Worm (Caenorhabditis elegans) whole organism, young adult: ENCODE results near the gene unc-32.
"Not testable (repeated sequence)": the region's sequence is repeated elsewhere in the genome, so short reads cannot be mapped to it uniquely, and the experiment has no call there.

Source experiments
- B0019.2 ChIP-seq: fragments of 200-800 bp; sonication (Bioruptor generic); conservative IDR thresholded peaks from 2 replicates; pipeline ENCODE4 v1.3.6; 2022; ENCODE audit warnings: missing genetic modification reagents, missing genetic modification characterization, missing compliant biosample characterization
- F33H1.4 ChIP-seq: fragments of 200-800 bp; sonication (Bioruptor generic); IDR thresholded peaks from 2 replicates; pipeline ENCODE4 v1.3.6; 2022; ENCODE audit warnings: missing genetic modification reagents, missing genetic modification characterization, missing compliant biosample characterization
- F39B2.1 ChIP-seq: fragments of 200-800 bp; sonication (Bioruptor generic); IDR thresholded peaks from 2 replicates; pipeline ENCODE4 v1.3.6; 2022; ENCODE audit warnings: missing genetic modification reagents, missing genetic modification characterization, missing compliant biosample characterization
- T07F8.4 ChIP-seq: sonication (generic microtip); optimal IDR thresholded peaks from 2 replicates; lab custom pipeline; 2016; ENCODE audit warnings: mild to moderate bottlenecking, missing genetic modification characterization, moderate library complexity, missing compliant biosample characterization
- T26A5.8 ChIP-seq: sonication (generic microtip); optimal IDR thresholded peaks from 2 replicates; lab custom pipeline; 2016; ENCODE audit warnings: missing genetic modification characterization, missing compliant biosample characterization
- Y53F4B.3 ChIP-seq: fragments of 200-800 bp; sonication (Bioruptor generic); IDR thresholded peaks from 2 replicates; pipeline ENCODE4 v1.3.6; 2022; ENCODE audit warnings: missing genetic modification reagents, missing genetic modification characterization, missing compliant biosample characterization
- Y56A3A.18 ChIP-seq: fragments of 200-800 bp; sonication (Bioruptor generic); IDR thresholded peaks from 2 replicates; pipeline ENCODE4 v1.3.6; 2022; ENCODE audit warnings: missing genetic modification reagents, missing genetic modification characterization, missing compliant biosample characterization
- Y79H2A.3 ChIP-seq: fragments of 200-800 bp; sonication (Bioruptor generic); conservative IDR thresholded peaks from 2 replicates; pipeline ENCODE4 v1.3.6; 2022; ENCODE audit warnings: missing genetic modification reagents, missing genetic modification characterization, missing compliant biosample characterization
- Y95B8A.8 ChIP-seq: fragments of 200-800 bp; sonication (Bioruptor generic); IDR thresholded peaks from 2 replicates; pipeline ENCODE4 v1.3.6; 2022; ENCODE audit warnings: missing genetic modification reagents, missing genetic modification characterization, missing compliant biosample characterization
- akir-1 ChIP-seq: fragments of 200-800 bp; sonication (Bioruptor generic); optimal IDR thresholded peaks from 2 replicates; lab custom pipeline; 2018; ENCODE audit warnings: mild to moderate bottlenecking, missing genetic modification characterization, moderate library complexity, missing compliant biosample characterization
- aptf-2 ChIP-seq: fragments of 200-800 bp; sonication (Bioruptor generic); conservative IDR thresholded peaks from 2 replicates; pipeline ENCODE4 v1.3.6; 2022; ENCODE audit warnings: missing genetic modification reagents, missing genetic modification characterization, missing compliant biosample characterization
- aptf-3 ChIP-seq: fragments of 200-800 bp; sonication (Bioruptor generic); IDR thresholded peaks from 2 replicates; pipeline ENCODE4 v1.3.6; 2022; ENCODE audit warnings: missing genetic modification characterization, missing compliant biosample characterization
- attf-3 ChIP-seq: fragments of 200-800 bp; sonication (Bioruptor generic); conservative IDR thresholded peaks from 2 replicates; pipeline ENCODE4 v1.3.6; 2022; ENCODE audit warnings: missing genetic modification reagents, missing genetic modification characterization, missing compliant biosample characterization
- attf-6 ChIP-seq: fragments of 200-800 bp; sonication (Bioruptor generic); IDR thresholded peaks from 2 replicates; pipeline ENCODE4 v1.3.6; 2022; ENCODE audit warnings: missing genetic modification reagents, missing genetic modification characterization, missing compliant biosample characterization
- cebp-1 ChIP-seq, 2 experiments: fragments of 200-800 bp in 1 of 2; sonication (Bioruptor generic) in 1 of 2; sonication (generic microtip) in 1 of 2; IDR thresholded peaks in 1 of 2; optimal IDR thresholded peaks in 1 of 2; 2 replicates each; pipeline versions ENCODE4 v1.3.6 to Lab custom; 2017 to 2022; ENCODE audit warnings: missing compliant biosample characterization in 2 of 2, missing genetic modification characterization in 2 of 2, mild to moderate bottlenecking in 1 of 2, missing genetic modification reagents in 1 of 2, moderate library complexity in 1 of 2
- ceh-40 ChIP-seq: fragments of 200-800 bp; sonication (Bioruptor generic); IDR thresholded peaks from 2 replicates; pipeline ENCODE4 v1.3.6; 2022; ENCODE audit warnings: missing genetic modification characterization, missing compliant biosample characterization
- ceh-79 ChIP-seq: sonication (generic microtip); optimal IDR thresholded peaks from 2 replicates; lab custom pipeline; 2017; ENCODE audit warnings: mild to moderate bottlenecking, missing genetic modification characterization, missing compliant biosample characterization
- ets-4 ChIP-seq: fragments of 200-800 bp; sonication (Bioruptor generic); optimal IDR thresholded peaks from 2 replicates; lab custom pipeline; 2018; ENCODE audit warnings: mild to moderate bottlenecking, missing genetic modification characterization, missing compliant biosample characterization
- him-1 ChIP-seq: sonication (generic microtip); optimal IDR thresholded peaks from 2 replicates; lab custom pipeline; 2016; ENCODE audit warnings: missing genotype, missing genetic modification reagents, missing genetic modification characterization, missing compliant biosample characterization
- hlh-26 ChIP-seq: fragments of 200-800 bp; sonication (Bioruptor generic); conservative IDR thresholded peaks from 2 replicates; pipeline ENCODE4 v1.3.6; 2022; ENCODE audit warnings: missing genetic modification reagents, missing genetic modification characterization, missing compliant biosample characterization
- hrde-1 ChIP-seq: sonication (generic microtip); optimal IDR thresholded peaks from 2 replicates; lab custom pipeline; 2016; ENCODE audit warnings: missing genetic modification characterization, mild to moderate bottlenecking, missing compliant biosample characterization, moderate library complexity, missing genotype, missing genetic modification reagents, borderline replicate concordance
- hsf-1 ChIP-seq: fragments of 200-800 bp; sonication (Bioruptor generic); IDR thresholded peaks from 2 replicates; pipeline ENCODE4 v1.3.6; 2022; ENCODE audit warnings: missing genetic modification reagents, missing genetic modification characterization, missing compliant biosample characterization
- lin-26 ChIP-seq: fragments of 200-800 bp; sonication (Bioruptor generic); IDR thresholded peaks from 2 replicates; pipeline ENCODE4 v1.3.6; 2022; ENCODE audit warnings: missing genetic modification reagents, missing genetic modification characterization, missing compliant biosample characterization
- lin-54 ChIP-seq: fragments of 200-800 bp; sonication (Bioruptor generic); optimal IDR thresholded peaks from 2 replicates; lab custom pipeline; 2018; ENCODE audit warnings: mild to moderate bottlenecking, missing genetic modification characterization, missing compliant biosample characterization
- lir-1 ChIP-seq: fragments of 200-800 bp; sonication (Bioruptor generic); conservative IDR thresholded peaks from 2 replicates; pipeline ENCODE4 v1.3.6; 2022; ENCODE audit warnings: missing genetic modification reagents, missing genetic modification characterization, missing compliant biosample characterization
- madf-6 ChIP-seq: fragments of 200-800 bp; sonication (Bioruptor generic); IDR thresholded peaks from 2 replicates; pipeline ENCODE4 v1.3.6; 2022; ENCODE audit warnings: missing genetic modification reagents, missing genetic modification characterization, missing compliant biosample characterization
- mcd-1 ChIP-seq: fragments of 200-800 bp; sonication (Bioruptor generic); IDR thresholded peaks from 2 replicates; pipeline ENCODE4 v1.3.6; 2022; ENCODE audit warnings: missing genetic modification reagents, missing genetic modification characterization, missing compliant biosample characterization
- mxl-1 ChIP-seq: sonication (generic microtip); optimal IDR thresholded peaks from 2 replicates; lab custom pipeline; 2016; ENCODE audit warnings: missing genetic modification characterization, missing compliant biosample characterization
- snpc-4 ChIP-seq, 5 experiments: fragments of 150-350 bp in 1 of 5; sonication (generic microtip) in 4 of 5; optimal IDR thresholded peaks; 2 replicates each; lab custom pipeline; 2014 to 2018; ENCODE audit warnings: missing genetic modification characterization in 5 of 5, missing biosample characterization in 3 of 5, antibody characterized with exemption in 2 of 5, mild to moderate bottlenecking in 2 of 5, missing compliant biosample characterization in 2 of 5, missing genotype in 2 of 5, moderate library complexity in 2 of 5, missing genetic modification reagents in 1 of 5
- tbp1 ChIP-seq: fragments of 200-800 bp; sonication (Bioruptor generic); optimal IDR thresholded peaks from 2 replicates; lab custom pipeline; 2018; ENCODE audit warnings: mild to moderate bottlenecking, missing genetic modification characterization, missing compliant biosample characterization
- tlf-1 ChIP-seq: fragments of 200-800 bp; sonication (Bioruptor generic); optimal IDR thresholded peaks from 2 replicates; lab custom pipeline; 2018; ENCODE audit warnings: mild to moderate bottlenecking, missing genetic modification characterization, missing compliant biosample characterization
- xnd-1 ChIP-seq: sonication (generic microtip); optimal IDR thresholded peaks from 2 replicates; lab custom pipeline; 2016; ENCODE audit warnings: missing genotype, missing genetic modification reagents, missing genetic modification characterization, missing compliant biosample characterization
- zim-3 ChIP-seq: sonication (generic microtip); optimal IDR thresholded peaks from 2 replicates; lab custom pipeline; 2017; ENCODE audit warnings: mild to moderate bottlenecking, missing genetic modification characterization, moderate library complexity, missing compliant biosample characterization
- ztf-18 ChIP-seq: sonication (generic microtip); optimal IDR thresholded peaks from 2 replicates; lab custom pipeline; 2016; ENCODE audit warnings: missing genotype, mild to moderate bottlenecking, missing genetic modification characterization, missing compliant biosample characterization
- ztf-3 ChIP-seq: fragments of 200-800 bp; sonication (Bioruptor generic); optimal IDR thresholded peaks from 2 replicates; lab custom pipeline; 2018; ENCODE audit warnings: mild to moderate bottlenecking, missing genetic modification characterization, missing compliant biosample characterization

Gene unc-32

ce11 chrIII:8893464-8893863 is 12.0 kb upstream of the unc-32 start, which contains the start of gene ZK637.4:
Gene ZK637.4, plus strand, starts transcription at chrIII:8893764.
- no peak for TF ChIP-seq aptf-2 (GFP tag; lab: Robert Waterston, UW)
- TF ChIP-seq attf-3, result no peak
- no peak for TF ChIP-seq Y56A3A.18 (GFP tag; lab: Robert Waterston, UW)
- TF ChIP-seq snpc-4 (GFP tag; optimal IDR thresholded peaks at IDR 0.05; lab: Kevin White, UChicago), result no peak
- no peak for TF ChIP-seq snpc-4 (tag; optimal IDR thresholded peaks at IDR 0.05; lab: Kevin White, UChicago)
- no peak for TF ChIP-seq mcd-1 (GFP tag; lab: Robert Waterston, UW)
- no peak for TF ChIP-seq lin-26 (GFP tag; lab: Robert Waterston, UW)
- TF ChIP-seq xnd-1 (tag; lab: Kevin White, UChicago), result no peak
- no peak for TF ChIP-seq hlh-26 (GFP tag; lab: Robert Waterston, UW)
- TF ChIP-seq mxl-1 (tag; lab: Kevin White, UChicago), result no peak
- no peak for TF ChIP-seq Y53F4B.3 (GFP tag; lab: Robert Waterston, UW)
- TF ChIP-seq ets-4 (GFP tag; lab: Kevin White, UChicago), result no peak
- TF ChIP-seq ztf-18 (tag; lab: Kevin White, UChicago), result no peak
- TF ChIP-seq lin-54 (GFP tag; lab: Kevin White, UChicago), result no peak
- no peak for TF ChIP-seq tlf-1
- no peak for TF ChIP-seq tbp1
- no peak for TF ChIP-seq zim-3 (tag; lab: Kevin White, UChicago)
- TF ChIP-seq lir-1 (GFP tag; lab: Robert Waterston, UW), result no peak

- TF ChIP-seq F39B2.1 (GFP tag; lab: Robert Waterston, UW), result no peak
- no peak for TF ChIP-seq ceh-40
- TF ChIP-seq mcd-1 (GFP tag; lab: Robert Waterston, UW), result no peak
- no peak for TF ChIP-seq Y56A3A.18 (GFP tag; lab: Robert Waterston, UW)
- no peak for TF ChIP-seq akir-1 (GFP tag; lab: Kevin White, UChicago)
- TF ChIP-seq T07F8.4 (tag; lab: Kevin White, UChicago), result no peak
- no peak for TF ChIP-seq him-1 (tag; lab: Kevin White, UChicago)
- no peak for TF ChIP-seq T26A5.8
- no peak for TF ChIP-seq ztf-3 (GFP tag; lab: Kevin White, UChicago)
- no peak for TF ChIP-seq ztf-18 (tag; lab: Kevin White, UChicago)
Measured at ce11 chrIII:8894782-8895181, 10.6 kb upstream of the unc-32 start, which contains the start of gene asna-1. Gene asna-1, plus strand, starts transcription at chrIII:8895082.

ce11 chrIII:8898267-8898666 is 7.1 kb upstream of the unc-32 start:
- TF ChIP-seq hsf-1 (0 out of 2 replicates have a peak, but pooled peaks have one; percentile 48), Y95B8A.8 (GFP tag; lab: Robert Waterston, UW) (peak; percentile 48; the same call in 1 of the 2 replicates), hrde-1 (tag; lab: Kevin White, UChicago) (peak; percentile 35), cebp-1 (tag; optimal IDR thresholded peaks at IDR 0.05; lab: Kevin White, UChicago) (peak; percentile 15), B0019.2 (peak; percentile 47; the same call in 1 of the 2 replicates), ceh-79 (tag; lab: Kevin White, UChicago) (peak; percentile 40), Y56A3A.18 (GFP tag; lab: Robert Waterston, UW) (peak; percentile 38; the same call in 1 of the 2 replicates), F33H1.4 (peak; percentile 34; the same call in 1 of the 2 replicates), aptf-3 (0 out of 2 replicates have a peak, but pooled peaks have one; percentile 54), attf-6 (GFP tag; lab: Robert Waterston, UW) (0 out of 2 replicates have a peak, but pooled peaks have one; percentile 23), Y79H2A.3 (GFP tag; lab: Robert Waterston, UW) (peak; percentile 96), madf-6 (GFP tag; lab: Robert Waterston, UW) (peak; percentile 70)
- TF ChIP-seq cebp-1 (GFP tag; IDR thresholded peaks at IDR 0.05; lab: Robert Waterston, UW), result not testable (repeated sequence)
